Worm (Caenorhabditis elegans): ENCODE results near the gene unc-44.

unc-44 gene

ce11 chrIV:5937106-5937505, 38.3 kb upstream of the unc-44 start:
- TF ChIP-seq nhr-237 (tag; optimal IDR thresholded peaks at IDR 0.05) (no peak), fos-1 (tag; optimal IDR thresholded peaks at IDR 0.05) (no peak), peb-1 (tag; optimal IDR thresholded peaks at IDR 0.05) (no peak), elt-3 (tag; optimal IDR thresholded peaks at IDR 0.05) (no peak), nhr-23 (tag; optimal IDR thresholded peaks at IDR 0.05) (no peak), nhr-12 (tag; optimal IDR thresholded peaks at IDR 0.05) (no peak), lin-39 (tag; optimal IDR thresholded peaks at IDR 0.05) (no peak), mdl-1 (tag; optimal IDR thresholded peaks at IDR 0.05) (no peak), skn-1 (tag; optimal IDR thresholded peaks at IDR 0.05) (no peak), ztf-4 (tag; optimal IDR thresholded peaks at IDR 0.05) (no peak), nhr-77 (tag; optimal IDR thresholded peaks at IDR 0.05) (no peak), ztf-11 (tag; optimal IDR thresholded peaks at IDR 0.05) (no peak), elt-1 (tag; optimal IDR thresholded peaks at IDR 0.05) (no peak), ama-1 (optimal IDR thresholded peaks at IDR 0.05) (no peak), crh-2 (tag; optimal IDR thresholded peaks at IDR 0.05) (no peak), nhr-129 (tag; optimal IDR thresholded peaks at IDR 0.05) (no peak)

ce11 chrIV:5939122-5939521, 36.2 kb upstream of the unc-44 start, which contains the start of gene mcu-1:
Gene mcu-1 (minus strand): TSS chrIV:5939230.
- no peak for TF ChIP-seq R02D3.7 (tag; optimal IDR thresholded peaks at IDR 0.05)
- TF ChIP-seq blmp-1 (tag; optimal IDR thresholded peaks at IDR 0.05; ENCODE audit: insufficient read depth), result peak; percentile 84
- TF ChIP-seq mab-5 (tag; optimal IDR thresholded peaks at IDR 0.05), result no peak
- TF ChIP-seq alr-1 (tag; optimal IDR thresholded peaks at IDR 0.05), result no peak
- peak; percentile 84 for TF ChIP-seq fos-1 (tag; optimal IDR thresholded peaks at IDR 0.05)
- peak in 1 of 2 experiments; percentile 19 for TF ChIP-seq lsy-2 (tag; optimal IDR thresholded peaks at IDR 0.05)
- no peak for TF ChIP-seq ZK546.5 (tag; optimal IDR thresholded peaks at IDR 0.05)
- TF ChIP-seq unc-55 (GFP tag; optimal IDR thresholded peaks at IDR 0.05), result no peak
- TF ChIP-seq ztf-4 (tag; optimal IDR thresholded peaks at IDR 0.05), result no peak
- TF ChIP-seq aly-2 (tag; optimal IDR thresholded peaks at IDR 0.05), result no peak
- TF ChIP-seq C34F6.9 (tag; optimal IDR thresholded peaks at IDR 0.05), result peak; percentile 19
- peak; percentile 23 for TF ChIP-seq gmeb-1 (tag; optimal IDR thresholded peaks at IDR 0.05)
- peak; percentile 65 for TF ChIP-seq sma-3 (GFP tag; optimal IDR thresholded peaks at IDR 0.05)
- peak; percentile 80 for TF ChIP-seq nhr-25 (tag; optimal IDR thresholded peaks at IDR 0.05)
- no peak for TF ChIP-seq elt-3 (tag; optimal IDR thresholded peaks at IDR 0.05)
- TF ChIP-seq sem-4 (tag; optimal IDR thresholded peaks at IDR 0.05), result no peak
- peak; percentile 74 for TF ChIP-seq nhr-21 (tag; optimal IDR thresholded peaks at IDR 0.05)
- no peak for TF ChIP-seq nhr-237 (tag; optimal IDR thresholded peaks at IDR 0.05)
- TF ChIP-seq elt-1 (tag; optimal IDR thresholded peaks at IDR 0.05), result no peak
- no peak for TF ChIP-seq ztf-1 (GFP tag; conservative IDR thresholded peaks at IDR 0.05)
- peak; percentile 91 for TF ChIP-seq sma-9 (GFP tag; optimal IDR thresholded peaks at IDR 0.05)
- no peak for TF ChIP-seq sma-9 (tag; optimal IDR thresholded peaks at IDR 0.05)
- peak; percentile 44 for TF ChIP-seq egl-27 (tag; optimal IDR thresholded peaks at IDR 0.05)
- TF ChIP-seq crh-2 (tag; optimal IDR thresholded peaks at IDR 0.05), result peak; percentile 99
- no peak for TF ChIP-seq nhr-23 (tag; optimal IDR thresholded peaks at IDR 0.05)
- TF ChIP-seq mdl-1 (tag; optimal IDR thresholded peaks at IDR 0.05), result no peak
- TF ChIP-seq nhr-129 (tag; optimal IDR thresholded peaks at IDR 0.05), result peak; percentile 35
- TF ChIP-seq nhr-12 (tag; optimal IDR thresholded peaks at IDR 0.05), result no peak

DNA sequence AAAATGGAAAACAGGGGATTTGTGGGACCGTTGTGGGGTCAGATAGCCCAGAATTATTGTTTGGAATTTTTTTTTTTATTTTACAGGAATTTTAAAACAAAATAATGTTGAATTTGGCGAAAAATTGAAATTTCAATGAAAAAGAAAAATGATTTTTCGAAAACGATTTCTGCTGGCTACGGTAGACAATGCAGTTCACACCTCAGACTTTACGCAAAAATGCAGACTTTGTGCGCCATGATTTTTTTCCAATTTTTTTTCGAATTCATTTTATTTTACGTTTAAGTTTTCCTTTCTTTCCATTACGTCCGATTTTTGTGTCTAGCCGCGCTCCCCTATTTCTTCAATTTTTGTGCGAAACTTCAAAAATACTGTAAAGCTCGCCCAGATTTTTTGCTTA, 35.4 kb upstream of the unc-44 start:
- peak in 1 of 2 experiments; percentile 44 for TF ChIP-seq lsy-2 (tag; optimal IDR thresholded peaks at IDR 0.05)
- TF ChIP-seq unc-39 (tag; optimal IDR thresholded peaks at IDR 0.05), result no peak

DNA sequence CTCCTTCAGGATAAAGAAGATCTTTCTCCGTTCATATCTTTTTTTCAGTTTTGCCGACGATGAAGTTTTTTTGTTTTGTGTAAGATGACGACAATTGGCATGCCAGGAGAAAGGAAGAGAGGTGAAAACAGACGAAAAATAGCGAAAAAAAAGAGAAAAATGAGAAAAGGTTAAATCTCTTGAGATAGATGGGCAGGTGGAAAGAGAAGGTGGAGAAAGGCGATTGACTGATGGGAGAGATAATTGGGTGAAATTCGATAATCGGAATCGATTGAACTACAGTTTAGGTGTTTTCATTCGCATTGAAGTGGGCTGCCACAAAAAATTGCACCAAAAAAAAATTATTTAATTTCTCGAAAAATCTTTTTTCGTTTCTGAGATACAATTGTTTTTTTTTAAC, 34.7 kb upstream of the unc-44 start:
- TF ChIP-seq blmp-1 (tag; optimal IDR thresholded peaks at IDR 0.05; ENCODE audit: insufficient read depth) (peak; percentile 90), nhr-25 (tag; optimal IDR thresholded peaks at IDR 0.05) (peak; percentile 23), lin-13 (GFP tag; optimal IDR thresholded peaks at IDR 0.05) (no peak), aly-2 (tag; optimal IDR thresholded peaks at IDR 0.05) (no peak), F13H6.1 (tag; optimal IDR thresholded peaks at IDR 0.05) (peak; percentile 42), zag-1 (tag; optimal IDR thresholded peaks at IDR 0.05) (no peak), dmd-4 (tag; optimal IDR thresholded peaks at IDR 0.05) (no peak), nhr-129 (tag; optimal IDR thresholded peaks at IDR 0.05) (peak; percentile 50), ceh-16 (tag; optimal IDR thresholded peaks at IDR 0.05) (no peak), mab-5 (tag; optimal IDR thresholded peaks at IDR 0.05) (no peak), lsy-2 (tag; optimal IDR thresholded peaks at IDR 0.05) (peak in 1 of 2 experiments; percentile 20), sma-9 (GFP tag; optimal IDR thresholded peaks at IDR 0.05) (peak; percentile 2), sma-9 (tag; optimal IDR thresholded peaks at IDR 0.05) (no peak), nhr-23 (tag; optimal IDR thresholded peaks at IDR 0.05) (no peak), peb-1 (tag; optimal IDR thresholded peaks at IDR 0.05) (no peak), nhr-11 (tag; optimal IDR thresholded peaks at IDR 0.05) (no peak)

Data from whole organism, L2 larva.